Fruit fly (Drosophila melanogaster) whole organism: Measurements from ENCODE around the gene Act88F.

Experiments used
- CG8478 ChIP-seq: fragments of >200 bp; optimal IDR thresholded peaks from 2 replicates; lab custom pipeline; 2018; ENCODE audit warnings: inconsistent platforms
- Dll ChIP-seq: fragments of >200 bp; optimal IDR thresholded peaks from 2 replicates; lab custom pipeline; 2017
- EcR ChIP-seq, 2 experiments: fragments of >200 bp; optimal IDR thresholded peaks; 2 replicates each; lab custom pipeline; 2017; ENCODE audit warnings: missing biosample characterization in 2 of 2, missing genetic modification characterization in 2 of 2, missing genetic modification reagents in 2 of 2
- pan ChIP-seq: fragments of >200 bp; optimal IDR thresholded peaks from 2 replicates; lab custom pipeline; 2017
- psq ChIP-seq: fragments of >200 bp; optimal IDR thresholded peaks from 2 replicates; lab custom pipeline; 2017
- usp ChIP-seq: fragments of >200 bp; optimal IDR thresholded peaks from 2 replicates; lab custom pipeline; 2017; ENCODE audit warnings: missing biosample characterization, missing genetic modification characterization, mixed read lengths

Act88F gene

dm6 chr3R:15433340-15433945 lies 6.3 kb upstream of the Act88F start:
- no peak for TF ChIP-seq psq
- no peak for TF ChIP-seq EcR (GFP tag; optimal IDR thresholded peaks at IDR 0.05; lab: Kevin White, UChicago)

- TF ChIP-seq Dll (lab: Kevin White, UChicago), result no peak
- TF ChIP-seq CG8478 (lab: Kevin White, UChicago), result no peak
- no peak for TF ChIP-seq pan (lab: Kevin White, UChicago)
These were observed 5.1 kb upstream of the Act88F start, which contains the start of gene CG6118 for dm6 chr3R:15434676-15435075. Gene CG6118, minus strand, starts transcription at chr3R:15434738.

dm6 chr3R:15436799-15437198 lies 3.0 kb upstream of the Act88F start:
- TF ChIP-seq EcR (GFP tag; optimal IDR thresholded peaks at IDR 0.05; lab: Kevin White, UChicago), result no peak
- TF ChIP-seq psq, result no peak
- TF ChIP-seq pan (lab: Kevin White, UChicago), result no peak
- TF ChIP-seq CG8478 (lab: Kevin White, UChicago), result no peak
- TF ChIP-seq Dll (lab: Kevin White, UChicago), result no peak
- no peak for TF ChIP-seq usp (GFP tag; lab: Kevin White, UChicago)

- TF ChIP-seq pan (lab: Kevin White, UChicago), result no peak
- no peak for TF ChIP-seq usp (GFP tag; lab: Kevin White, UChicago)
- TF ChIP-seq Dll (lab: Kevin White, UChicago), result no peak
- TF ChIP-seq CG8478 (lab: Kevin White, UChicago), result no peak
- TF ChIP-seq EcR (GFP tag; optimal IDR thresholded peaks at IDR 0.05; lab: Kevin White, UChicago), result no peak
- no peak for TF ChIP-seq psq
These were observed 2.0 kb upstream of the Act88F start for dm6 chr3R:15437458-15438414.

dm6 chr3R:15446149-15446548 lies 6.4 kb downstream of the Act88F start:
- TF ChIP-seq Dll (lab: Kevin White, UChicago) (no peak), psq (no peak), pan (lab: Kevin White, UChicago) (no peak), usp (GFP tag; lab: Kevin White, UChicago) (no peak), CG8478 (lab: Kevin White, UChicago) (no peak), EcR (GFP tag; optimal IDR thresholded peaks at IDR 0.05; lab: Kevin White, UChicago) (no peak)

dm6 chr3R:15447791-15448190 lies 8.0 kb downstream of the Act88F start:
- no peak for TF ChIP-seq pan (lab: Kevin White, UChicago)
- no peak for TF ChIP-seq Dll (lab: Kevin White, UChicago)
- TF ChIP-seq CG8478 (lab: Kevin White, UChicago), result no peak
- no peak for TF ChIP-seq EcR (GFP tag; optimal IDR thresholded peaks at IDR 0.05; lab: Kevin White, UChicago)
- no peak for TF ChIP-seq psq
- no peak for TF ChIP-seq usp (GFP tag; lab: Kevin White, UChicago)

dm6 chr3R:15448657-15449056 lies 8.9 kb downstream of the Act88F start:
- TF ChIP-seq Dll (lab: Kevin White, UChicago) (peak; percentile 45), psq (no peak)

- TF ChIP-seq EcR (GFP tag; optimal IDR thresholded peaks at IDR 0.05; lab: Kevin White, UChicago), result no peak
- no peak for TF ChIP-seq psq
- TF ChIP-seq pan (lab: Kevin White, UChicago), result no peak
- no peak for TF ChIP-seq CG8478 (lab: Kevin White, UChicago)
- TF ChIP-seq Dll (lab: Kevin White, UChicago), result no peak
- no peak for TF ChIP-seq usp (GFP tag; lab: Kevin White, UChicago)
These were observed 11.8 kb downstream of the Act88F start for dm6 chr3R:15451344-15452107.

dm6 chr3R:15457386-15458011 lies 17.7 kb downstream of the Act88F start:
- TF ChIP-seq CG8478 (lab: Kevin White, UChicago) (no peak), EcR (GFP tag; optimal IDR thresholded peaks at IDR 0.05; lab: Kevin White, UChicago) (no peak), psq (no peak), pan (lab: Kevin White, UChicago) (no peak), usp (GFP tag; lab: Kevin White, UChicago) (no peak), Dll (lab: Kevin White, UChicago) (no peak)

dm6 chr3R:15458186-15458715 lies 18.5 kb downstream of the Act88F start:
- TF ChIP-seq usp (GFP tag; lab: Kevin White, UChicago), result no peak
- no peak for TF ChIP-seq pan (lab: Kevin White, UChicago)
- no peak for TF ChIP-seq psq

dm6 chr3R:15463172-15463571 lies 23.4 kb downstream of the Act88F start:
- TF ChIP-seq EcR (GFP tag; optimal IDR thresholded peaks at IDR 0.05; lab: Kevin White, UChicago) (peak in 1 of 2 experiments; percentile 76), Dll (lab: Kevin White, UChicago) (no peak)
